Worm (Caenorhabditis elegans): Measurements from ENCODE around the gene nhr-72.

DNA sequence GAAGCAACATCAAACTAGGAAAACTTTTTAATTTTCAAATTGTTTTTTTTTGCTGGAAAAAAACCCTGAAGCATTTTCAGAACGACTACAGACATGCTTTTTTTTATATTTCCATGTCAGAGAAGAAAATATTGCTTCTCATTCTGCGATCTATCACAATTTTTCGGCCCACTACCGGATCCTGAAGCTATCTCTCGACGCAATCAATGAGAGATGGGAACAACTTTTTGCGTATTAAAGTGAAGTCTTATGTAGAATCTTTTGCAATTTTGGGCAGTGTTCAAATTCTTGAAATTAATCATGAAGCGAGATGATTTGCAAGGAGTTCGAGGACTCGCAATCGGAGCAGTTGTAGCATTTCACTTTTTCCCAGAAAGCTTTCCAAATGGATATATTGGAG is 19.0 kb upstream of the nhr-72 start, which contains the start of gene oac-10:
- no peak for TF ChIP-seq nhr-102 (tag; optimal IDR thresholded peaks at IDR 0.05)
- TF ChIP-seq lin-13 (GFP tag; optimal IDR thresholded peaks at IDR 0.05) = no peak
- no peak for TF ChIP-seq ZK546.5 (tag; optimal IDR thresholded peaks at IDR 0.05)
- TF ChIP-seq mdl-1 (tag; optimal IDR thresholded peaks at IDR 0.05) = no peak
- TF ChIP-seq lsy-2 (tag; optimal IDR thresholded peaks at IDR 0.05) = no peak
